Worm (Caenorhabditis elegans) whole organism, mixed stage, embryonic: ENCODE results near the gene F26D11.12.

ENCODE experiments used
- M03D4.4 ChIP-seq: sonication (generic microtip); optimal IDR thresholded peaks from 2 replicates; lab custom pipeline; 2017; ENCODE audit warnings: mild to moderate bottlenecking, missing genetic modification characterization, missing compliant biosample characterization
- bed-3 ChIP-seq: fragments of 200-800 bp; sonication (Bioruptor generic); optimal IDR thresholded peaks from 3 replicates; lab custom pipeline; 2018; ENCODE audit warnings: mild to moderate bottlenecking, missing genetic modification characterization, moderate library complexity, missing compliant biosample characterization
- blmp-1 ChIP-seq: fragments of 150-350 bp; optimal IDR thresholded peaks from 2 replicates; lab custom pipeline; 2014; ENCODE audit warnings: missing biosample characterization, missing genetic modification characterization
- ceh-39 ChIP-seq: fragments of 150-350 bp; optimal IDR thresholded peaks from 2 replicates; lab custom pipeline; 2014; ENCODE audit warnings: missing biosample characterization, missing genetic modification characterization
- ceh-43 ChIP-seq: fragments of 200-800 bp; sonication (Bioruptor generic); optimal IDR thresholded peaks from 2 replicates; lab custom pipeline; 2018; ENCODE audit warnings: mild to moderate bottlenecking, missing genetic modification characterization, moderate library complexity, missing compliant biosample characterization
- ceh-83 ChIP-seq: fragments of 200-800 bp; sonication (Bioruptor generic); optimal IDR thresholded peaks from 2 replicates; lab custom pipeline; 2018; ENCODE audit warnings: mild to moderate bottlenecking, missing genetic modification characterization, missing compliant biosample characterization
- ces-1 ChIP-seq: fragments of 150-350 bp; optimal IDR thresholded peaks from 2 replicates; lab custom pipeline; 2014; ENCODE audit warnings: missing biosample characterization, missing genetic modification reagents, missing genetic modification characterization
- cnd-1 ChIP-seq: fragments of 200-800 bp; sonication (Bioruptor generic); optimal IDR thresholded peaks from 2 replicates; lab custom pipeline; 2018; ENCODE audit warnings: mild to moderate bottlenecking, missing genetic modification characterization, missing compliant biosample characterization
- drap-1 ChIP-seq: fragments of 200-800 bp; sonication (Bioruptor generic); optimal IDR thresholded peaks from 3 replicates; lab custom pipeline; 2018; ENCODE audit warnings: mild to moderate bottlenecking, missing genetic modification characterization, missing compliant biosample characterization
- elt-1 ChIP-seq: sonication (generic microtip); optimal IDR thresholded peaks from 2 replicates; lab custom pipeline; 2017; ENCODE audit warnings: missing genetic modification characterization, mild to moderate bottlenecking, missing compliant biosample characterization, antibody characterized with exemption, moderate library complexity, borderline replicate concordance; ENCODE audit not compliant: insufficient read depth
- elt-3 ChIP-seq: fragments of 150-350 bp; optimal IDR thresholded peaks from 2 replicates; lab custom pipeline; 2014; ENCODE audit warnings: missing biosample characterization, missing genetic modification characterization
- flh-1 ChIP-seq: fragments of 200-800 bp; sonication (Bioruptor generic); optimal IDR thresholded peaks from 2 replicates; lab custom pipeline; 2018; ENCODE audit warnings: mild to moderate bottlenecking, missing genetic modification characterization, moderate library complexity, missing compliant biosample characterization
- ham-2 ChIP-seq: fragments of 200-800 bp; sonication (Bioruptor generic); optimal IDR thresholded peaks from 2 replicates; lab custom pipeline; 2018; ENCODE audit warnings: mild to moderate bottlenecking, missing genetic modification characterization, missing compliant biosample characterization
- lin-13 ChIP-seq: fragments of 150-350 bp; optimal IDR thresholded peaks from 2 replicates; lab custom pipeline; 2014; ENCODE audit warnings: missing biosample characterization, missing genetic modification characterization
- lin-32 ChIP-seq: fragments of 200-800 bp; sonication (Bioruptor generic); optimal IDR thresholded peaks from 2 replicates; lab custom pipeline; 2018; ENCODE audit warnings: mild to moderate bottlenecking, missing genetic modification characterization, missing compliant biosample characterization
- lsy-2 ChIP-seq: fragments of 150-350 bp; optimal IDR thresholded peaks from 2 replicates; lab custom pipeline; 2014; ENCODE audit warnings: missing biosample characterization, missing genetic modification characterization
- mab-5 ChIP-seq: fragments of 150-350 bp; optimal IDR thresholded peaks from 2 replicates; lab custom pipeline; 2014; ENCODE audit warnings: missing biosample characterization, missing genetic modification characterization
- mep-1 ChIP-seq: fragments of 150-350 bp; optimal IDR thresholded peaks from 2 replicates; lab custom pipeline; 2017; ENCODE audit warnings: missing biosample characterization, missing genetic modification reagents, missing genetic modification characterization, inconsistent platforms
- mls-2 ChIP-seq: sonication (generic microtip); optimal IDR thresholded peaks from 2 replicates; lab custom pipeline; 2016; ENCODE audit warnings: mild to moderate bottlenecking, missing genetic modification characterization, moderate library complexity, missing compliant biosample characterization
- nhr-237 ChIP-seq: fragments of 150-350 bp; optimal IDR thresholded peaks from 2 replicates; lab custom pipeline; 2014; ENCODE audit warnings: missing biosample characterization, missing genetic modification characterization
- nhr-28 ChIP-seq: fragments of 150-350 bp; optimal IDR thresholded peaks from 2 replicates; lab custom pipeline; 2014; ENCODE audit warnings: missing biosample characterization, missing genetic modification characterization
- pha-4 ChIP-seq: fragments of 150-350 bp; optimal IDR thresholded peaks from 2 replicates; lab custom pipeline; 2018; ENCODE audit warnings: missing biosample characterization, missing genetic modification reagents, missing genetic modification characterization
- sem-2 ChIP-seq: fragments of 200-800 bp; sonication (Bioruptor generic); optimal IDR thresholded peaks from 2 replicates; lab custom pipeline; 2018; ENCODE audit warnings: mild to moderate bottlenecking, missing genetic modification characterization, missing compliant biosample characterization
- snpc-4 ChIP-seq: fragments of 150-350 bp; optimal IDR thresholded peaks from 2 replicates; lab custom pipeline; 2014; ENCODE audit warnings: missing biosample characterization, missing genetic modification characterization
- tbx-8 ChIP-seq: fragments of 200-800 bp; sonication (Bioruptor generic); optimal IDR thresholded peaks from 2 replicates; lab custom pipeline; 2018; ENCODE audit warnings: mild to moderate bottlenecking, missing genetic modification characterization, moderate library complexity, missing compliant biosample characterization
- unc-120 ChIP-seq: sonication (generic microtip); optimal IDR thresholded peaks from 2 replicates; lab custom pipeline; 2017; ENCODE audit warnings: missing genetic modification characterization, missing compliant biosample characterization; ENCODE audit not compliant: poor library complexity, severe bottlenecking
- unc-39 ChIP-seq: fragments of 150-350 bp; optimal IDR thresholded peaks from 2 replicates; lab custom pipeline; 2014; ENCODE audit warnings: missing biosample characterization, missing genetic modification characterization
- unc-62 ChIP-seq: fragments of 150-350 bp; optimal IDR thresholded peaks from 2 replicates; lab custom pipeline; 2014; ENCODE audit warnings: missing biosample characterization, missing genetic modification reagents, missing genetic modification characterization
- zip-8 ChIP-seq: fragments of 150-350 bp; optimal IDR thresholded peaks from 2 replicates; lab custom pipeline; 2014; ENCODE audit warnings: missing biosample characterization, missing genetic modification characterization
- ztf-11 ChIP-seq: fragments of 150-350 bp; optimal IDR thresholded peaks from 2 replicates; lab custom pipeline; 2014; ENCODE audit warnings: missing biosample characterization, missing genetic modification characterization

The F26D11.12 gene

DNA sequence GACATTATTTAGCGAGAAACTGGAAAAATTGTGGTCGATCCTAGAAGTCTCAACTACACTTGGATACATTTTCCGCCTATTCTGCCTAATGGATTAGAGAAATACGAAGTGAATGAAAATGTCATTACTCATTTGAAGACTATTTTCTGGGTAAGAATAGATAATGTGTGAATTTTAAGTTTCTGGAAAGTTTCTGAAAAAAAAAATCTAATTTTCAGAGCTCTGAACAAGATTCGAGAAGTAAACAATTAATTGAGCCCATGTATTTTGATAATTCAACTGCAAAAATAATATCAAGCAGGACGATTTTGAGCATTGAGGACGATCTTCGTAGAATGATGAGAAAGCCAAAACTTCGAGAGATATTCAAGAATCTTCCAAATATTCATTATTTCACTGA, 8.9 kb downstream of the F26D11.12 start:
- no peak for TF ChIP-seq ceh-83 (GFP tag; lab: Kevin White, UChicago)
- TF ChIP-seq nhr-237 (tag; lab: Kevin White, UChicago) = no peak
- TF ChIP-seq elt-3 (tag; lab: Kevin White, UChicago) = no peak
- TF ChIP-seq drap-1 (GFP tag; lab: Kevin White, UChicago) = no peak
- no peak for TF ChIP-seq nhr-28 (tag; lab: Kevin White, UChicago)
- no peak for TF ChIP-seq lsy-2 (tag; lab: Kevin White, UChicago)
- no peak for TF ChIP-seq cnd-1 (tag; lab: Kevin White, UChicago)
- no peak for TF ChIP-seq unc-62 (GFP tag; lab: Kevin White, UChicago)
- TF ChIP-seq ztf-11 (tag; lab: Kevin White, UChicago) = no peak
- TF ChIP-seq blmp-1 = no peak
- no peak for TF ChIP-seq mls-2 (tag; lab: Kevin White, UChicago)

DNA sequence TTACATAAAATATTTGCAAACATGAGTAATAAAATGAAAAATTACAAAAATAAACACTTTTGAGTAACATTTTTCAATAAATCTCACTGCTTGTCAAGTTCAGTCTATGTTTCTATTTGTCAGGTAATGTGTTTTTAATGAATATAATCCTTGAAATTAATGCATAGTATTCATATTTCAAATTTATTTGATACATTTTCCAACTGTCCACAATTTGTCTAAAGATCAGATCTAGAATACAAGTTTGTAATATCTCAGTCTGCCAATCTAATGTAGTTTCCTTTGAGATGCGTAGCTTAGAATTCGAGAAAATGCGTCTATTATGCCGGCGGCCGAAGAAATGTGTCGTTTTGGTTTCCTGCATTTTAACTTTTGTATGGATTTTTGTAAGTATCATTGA, 11.5 kb downstream of the F26D11.12 start, which contains the start of gene Y97E10B.1:
TSS of gene Y97E10B.1 (plus strand) at position 301 of the 400 bp plus-strand sequence.
- TF ChIP-seq flh-1 (GFP tag; lab: Kevin White, UChicago) (no peak), ztf-11 (tag; lab: Kevin White, UChicago) (no peak), ces-1 (GFP tag; lab: Kevin White, UChicago) (no peak), lin-13 (no peak), unc-62 (GFP tag; lab: Kevin White, UChicago) (no peak)

ce11 chrV:7940299-7940698, 14.8 kb downstream of the F26D11.12 start, which contains the start of gene srt-53:
TSS of gene srt-53 (minus strand) at chrV:7940399.
- TF ChIP-seq lin-13 (no peak), cnd-1 (tag; lab: Kevin White, UChicago) (no peak), elt-3 (tag; lab: Kevin White, UChicago) (no peak), unc-39 (no peak), blmp-1 (no peak), drap-1 (GFP tag; lab: Kevin White, UChicago) (no peak), lin-32 (GFP tag; lab: Kevin White, UChicago) (no peak), ceh-39 (no peak), unc-120 (tag; lab: Kevin White, UChicago) (no peak), mls-2 (tag; lab: Kevin White, UChicago) (no peak), elt-1 (no peak), lsy-2 (tag; lab: Kevin White, UChicago) (no peak), ham-2 (GFP tag; lab: Kevin White, UChicago) (no peak), zip-8 (tag; lab: Kevin White, UChicago) (no peak), tbx-8 (no peak), ceh-43 (GFP tag; lab: Kevin White, UChicago) (no peak), M03D4.4 (no peak)

DNA sequence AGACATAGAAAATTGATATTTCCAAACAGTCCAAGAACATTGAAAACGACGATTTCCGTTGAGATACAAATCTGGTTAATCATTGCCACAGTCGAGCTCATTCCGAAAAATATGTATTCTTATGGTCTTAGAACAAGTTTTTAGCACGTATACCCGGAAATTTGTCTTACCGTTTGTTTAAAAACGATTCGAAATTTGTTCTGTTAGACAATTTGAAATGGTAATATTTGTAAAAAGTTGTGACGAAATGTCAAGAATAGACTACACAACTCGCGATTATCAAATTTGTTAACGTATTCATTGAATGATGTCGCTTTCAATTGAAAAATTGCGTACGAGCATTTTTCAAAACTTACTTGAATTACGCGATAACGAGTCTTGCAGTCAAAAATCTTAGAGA, 18.0 kb downstream of the F26D11.12 start, which contains the start of gene srsx-3:
TSS of gene srsx-3 (minus strand) at position 101 of the 400 bp plus-strand sequence.
- no peak for TF ChIP-seq unc-62 (GFP tag; lab: Kevin White, UChicago)
- TF ChIP-seq drap-1 (GFP tag; lab: Kevin White, UChicago) = no peak

ce11 chrV:7932998-7933397, 22.1 kb downstream of the F26D11.12 start, which contains the start of gene ncx-10:
TSS of gene ncx-10 (minus strand) at chrV:7933098.
- TF ChIP-seq M03D4.4 = no peak
- TF ChIP-seq lin-32 (GFP tag; lab: Kevin White, UChicago) = no peak
- no peak for TF ChIP-seq pha-4
- TF ChIP-seq ham-2 (GFP tag; lab: Kevin White, UChicago) = no peak
- TF ChIP-seq snpc-4 = no peak
- no peak for TF ChIP-seq zip-8 (tag; lab: Kevin White, UChicago)
- no peak for TF ChIP-seq unc-120 (tag; lab: Kevin White, UChicago)
- no peak for TF ChIP-seq elt-1
- TF ChIP-seq blmp-1 = no peak
- no peak for TF ChIP-seq drap-1 (GFP tag; lab: Kevin White, UChicago)
- TF ChIP-seq elt-3 (tag; lab: Kevin White, UChicago) = no peak
- no peak for TF ChIP-seq tbx-8
- no peak for TF ChIP-seq mep-1 (tag; lab: Kevin White, UChicago)
- TF ChIP-seq ceh-83 (GFP tag; lab: Kevin White, UChicago) = no peak
- TF ChIP-seq mab-5 (tag; lab: Kevin White, UChicago) = no peak
- no peak for TF ChIP-seq bed-3 (GFP tag; lab: Kevin White, UChicago)
- TF ChIP-seq sem-2 (GFP tag; lab: Kevin White, UChicago) = no peak
- TF ChIP-seq, all 35 proteins: peak for 0
